Worm (Caenorhabditis elegans) whole organism, dauer: ENCODE measurements around the gene B0250.5.

Source experiments
- unc-62 ChIP-seq: sonication (generic microtip); optimal IDR thresholded peaks from 2 replicates; lab custom pipeline; 2017; ENCODE audit warnings: missing biosample characterization, missing genetic modification reagents, missing genetic modification characterization

B0250.5 gene

DNA sequence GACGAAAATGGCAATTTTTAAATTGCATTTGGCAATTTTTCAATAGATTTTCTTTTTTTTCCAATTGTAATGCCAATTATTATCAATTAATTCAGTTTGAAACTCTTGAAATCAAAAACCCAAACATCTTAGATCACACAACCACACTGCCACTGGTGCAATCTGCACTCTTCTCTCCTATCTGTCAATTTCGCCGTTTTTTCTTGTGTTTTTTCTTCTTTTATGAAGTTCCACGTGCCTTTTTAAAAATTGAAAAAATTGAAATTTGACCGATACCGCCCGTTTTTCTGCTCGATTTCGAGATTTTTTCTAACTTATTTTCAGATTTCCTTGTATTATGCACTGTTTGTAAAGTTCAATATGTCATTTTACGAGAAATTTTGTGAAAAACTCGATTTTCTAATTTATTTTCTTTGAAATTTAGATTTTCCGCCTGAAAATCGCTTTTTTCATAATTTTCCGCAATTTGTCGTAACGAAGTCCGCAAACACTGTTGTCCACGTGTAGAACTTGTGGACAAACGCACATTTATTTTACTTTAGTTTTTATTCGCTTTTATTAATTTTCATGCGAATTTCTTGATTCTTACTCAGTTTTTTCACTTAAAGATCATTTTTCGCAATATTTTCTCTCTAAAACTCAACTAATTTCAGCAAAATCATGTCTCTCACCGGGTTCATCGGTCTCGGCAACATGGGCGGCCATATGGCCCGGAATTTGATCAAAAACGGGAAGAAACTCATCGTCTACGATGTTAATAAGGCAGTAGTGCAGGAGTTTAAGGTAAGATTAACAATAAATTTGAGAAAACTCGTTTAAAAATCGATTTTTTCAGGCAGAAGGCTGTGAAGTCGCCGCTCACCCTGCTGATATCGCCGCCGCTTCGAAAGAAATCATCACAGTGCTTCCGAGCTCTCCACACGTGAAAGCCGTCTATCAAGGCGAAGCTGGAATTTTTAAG is at the start of gene B0250.5:
Gene B0250.5, plus strand, starts transcription at position 654 of the 961 bp plus-strand sequence.
- no peak for TF ChIP-seq unc-62

DNA sequence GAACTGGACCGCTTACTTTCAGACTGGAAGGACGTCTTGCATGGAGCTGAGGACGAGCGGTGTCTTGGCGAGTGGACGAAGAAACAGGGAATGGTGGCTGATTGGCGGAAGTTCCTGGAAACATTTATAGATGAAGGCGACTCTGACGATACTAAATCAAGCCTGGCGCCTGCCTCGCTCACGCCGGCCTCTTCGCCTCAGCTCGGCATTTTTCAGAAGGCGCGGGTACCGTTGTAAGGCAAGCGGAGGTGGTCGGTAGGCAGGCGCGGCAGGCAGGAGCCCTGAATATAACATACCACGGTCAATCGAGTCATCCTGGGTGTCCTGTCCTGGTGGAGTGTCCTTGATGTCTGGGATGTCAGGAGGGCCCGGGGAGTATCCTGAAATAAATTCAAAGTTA is 47.8 kb upstream of the B0250.5 start:
- TF ChIP-seq unc-62, result no peak

- TF ChIP-seq unc-62, result no peak
Observed at ce11 chrV:20451793-20452192, 41.9 kb upstream of the B0250.5 start.

- no peak for TF ChIP-seq unc-62
Observed at ce11 chrV:20453084-20453483, 40.6 kb upstream of the B0250.5 start, which contains the start of gene F48F5.6. F48F5.6 (minus strand) TSS chrV:20453184.

DNA sequence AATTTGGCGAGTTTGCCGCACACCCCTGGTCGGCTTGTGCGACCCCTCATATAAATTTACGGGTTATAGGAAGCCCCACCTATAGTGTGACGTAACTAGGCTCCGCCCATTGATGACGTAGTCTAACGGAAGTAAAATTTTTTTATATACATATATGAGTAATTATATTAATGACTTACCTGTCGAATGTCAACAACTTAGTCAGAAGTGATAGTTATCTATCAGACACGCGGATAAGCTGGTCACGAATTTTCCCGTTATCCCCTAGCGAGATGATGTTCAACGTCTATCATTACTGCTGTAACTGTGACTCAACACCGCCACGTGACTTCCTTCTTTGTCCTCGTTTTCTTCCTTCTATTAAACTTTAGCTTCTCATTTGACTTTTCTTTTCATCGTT is 39.9 kb upstream of the B0250.5 start, which contains the start of gene srd-70:
Gene srd-70, plus strand, starts transcription at position 301 of the 400 bp plus-strand sequence.
- no peak for TF ChIP-seq unc-62

DNA sequence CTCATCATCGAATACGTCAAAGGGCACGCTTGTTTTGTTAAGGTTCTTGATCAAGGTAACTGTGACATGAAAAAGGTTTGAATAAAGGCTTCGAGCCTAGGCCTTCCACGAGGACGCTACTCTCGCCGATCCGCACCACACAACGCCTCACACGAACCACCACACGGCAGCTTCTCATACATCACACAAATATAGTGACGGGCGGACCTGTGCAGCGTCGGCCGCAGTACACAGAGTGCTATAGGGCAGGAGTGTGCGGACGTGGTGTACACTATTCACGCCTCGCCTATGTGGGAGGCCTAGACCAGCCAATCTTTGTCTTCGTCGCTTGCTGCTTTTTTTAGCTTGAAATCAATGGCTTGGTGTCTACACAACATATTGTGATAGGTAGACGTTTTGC is 38.1 kb upstream of the B0250.5 start:
- TF ChIP-seq unc-62, result no peak

- TF ChIP-seq unc-62, result no peak
Observed at ce11 chrV:20457155-20457554, 36.6 kb upstream of the B0250.5 start.

ce11 chrV:20460808-20461207 is 32.9 kb upstream of the B0250.5 start, which contains the start of gene B0250.18:
B0250.18 (minus strand) TSS chrV:20460908.
- TF ChIP-seq unc-62, result no peak

- no peak for TF ChIP-seq unc-62
Observed at ce11 chrV:20464778-20465177, 28.9 kb upstream of the B0250.5 start.

- no peak for TF ChIP-seq unc-62
Observed at ce11 chrV:20470385-20470784, 23.3 kb upstream of the B0250.5 start, which contains the start of gene B0250.8. B0250.8 (minus strand) TSS chrV:20470485.

ce11 chrV:20475029-20475428 is 18.7 kb upstream of the B0250.5 start:
- no peak for TF ChIP-seq unc-62

- no peak for TF ChIP-seq unc-62
Observed at ce11 chrV:20475830-20476229, 17.9 kb upstream of the B0250.5 start, which contains the start of gene B0250.7. B0250.7 (minus strand) TSS chrV:20476061.

DNA sequence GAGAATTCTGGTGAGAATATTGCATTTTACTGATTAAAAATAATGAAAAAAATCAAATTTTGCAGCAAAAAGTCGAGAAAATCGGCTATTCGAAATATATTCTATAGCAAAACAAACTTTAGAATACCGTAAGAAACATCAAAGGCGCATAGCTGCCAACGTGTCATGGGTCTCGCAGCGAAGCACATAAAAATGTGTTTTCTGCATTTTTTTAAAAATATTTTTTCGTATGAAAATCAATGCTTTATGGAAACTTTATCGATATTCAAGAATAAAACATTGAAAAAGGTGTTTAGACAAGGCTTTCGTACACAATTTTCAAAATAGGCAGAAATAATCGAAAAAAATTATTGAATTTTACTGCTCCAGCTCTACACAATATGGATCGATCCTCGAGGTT is 17.2 kb upstream of the B0250.5 start:
- TF ChIP-seq unc-62, result no peak

- no peak for TF ChIP-seq unc-62
Observed at ce11 chrV:20476981-20477380, 16.7 kb upstream of the B0250.5 start.

- no peak for TF ChIP-seq unc-62
Observed at ce11 chrV:20479013-20479739, 14.5 kb upstream of the B0250.5 start, which contains the start of the genes calf-1 and rpl-2. calf-1 (minus strand) TSS chrV:20479089. rpl-2 (plus strand) TSS chrV:20479689.

DNA sequence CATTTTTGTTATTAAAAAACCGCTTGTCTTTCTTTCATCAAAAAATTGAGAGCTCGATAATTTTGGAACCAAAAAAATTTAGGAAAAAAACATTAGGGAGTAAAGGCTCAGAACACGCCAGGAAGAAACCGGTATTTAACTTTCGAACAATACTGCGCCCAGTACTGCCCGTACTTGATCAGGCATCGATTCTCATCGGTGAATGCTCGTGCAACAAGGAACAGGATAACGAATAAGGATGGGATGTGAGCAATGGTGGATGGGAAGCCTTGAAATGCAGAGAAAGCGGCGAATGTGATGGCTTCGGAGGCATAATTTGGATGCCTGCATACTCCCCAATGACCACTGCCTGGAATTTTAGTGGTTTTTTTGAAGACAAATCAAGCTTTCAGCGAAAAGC is 12.9 kb upstream of the B0250.5 start:
- TF ChIP-seq unc-62, result no peak

DNA sequence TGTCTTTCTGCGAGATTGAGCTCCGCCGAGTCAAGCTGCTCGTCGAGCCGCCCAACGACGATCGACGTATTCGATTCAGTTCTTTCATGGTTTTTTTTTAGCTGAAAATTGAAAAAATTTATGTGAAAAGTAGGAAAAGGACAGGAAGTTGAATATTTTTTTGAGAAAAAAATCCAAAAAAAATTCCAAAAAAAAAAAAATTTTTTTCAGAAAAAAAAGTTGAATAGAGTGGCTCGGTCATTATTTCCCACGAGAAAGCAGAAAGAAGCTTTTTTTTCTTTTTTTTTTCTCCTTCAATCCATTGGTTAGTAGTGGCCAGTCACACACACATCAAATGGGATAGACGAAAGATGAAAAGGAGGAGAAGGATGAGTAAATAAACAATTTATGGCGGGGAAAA is 8.4 kb upstream of the B0250.5 start, which contains the start of gene dhcr-7:
Gene dhcr-7, minus strand, starts transcription at position 101 of the 400 bp plus-strand sequence.
- TF ChIP-seq unc-62, result no peak
